Fruit fly (Drosophila melanogaster) S2 (cell line): ENCODE data around the gene CG46320.

Experiments
- CG8478 ChIP-seq: fragments of >200 bp; optimal IDR thresholded peaks from 2 replicates; lab custom pipeline; 2018
- CTCF ChIP-seq, 2 experiments: fragments of >200 bp; optimal IDR thresholded peaks; 2 replicates each; lab custom pipeline; 2018

CG46320 gene

dm6 chr3L:5633247-5634187, 30.4 kb upstream of the CG46320 start:
- TF ChIP-seq CG8478 (lab: Kevin White, UChicago) = no peak
- TF ChIP-seq CTCF (optimal IDR thresholded peaks at IDR 0.05; lab: Kevin White, UChicago) = no peak

- no peak for TF ChIP-seq CTCF (optimal IDR thresholded peaks at IDR 0.05; lab: Kevin White, UChicago)
- TF ChIP-seq CG8478 (lab: Kevin White, UChicago) = no peak
Observed at dm6 chr3L:5634188-5634894, 29.6 kb upstream of the CG46320 start.

- TF ChIP-seq CTCF (optimal IDR thresholded peaks at IDR 0.05; lab: Kevin White, UChicago) (no peak), CG8478 (lab: Kevin White, UChicago) (no peak)
Observed at dm6 chr3L:5635237-5636025, 28.5 kb upstream of the CG46320 start.

dm6 chr3L:5637477-5637876, 26.4 kb upstream of the CG46320 start:
- no peak for TF ChIP-seq CG8478 (lab: Kevin White, UChicago)
- no peak for TF ChIP-seq CTCF (optimal IDR thresholded peaks at IDR 0.05; lab: Kevin White, UChicago)

dm6 chr3L:5638542-5639045, 25.3 kb upstream of the CG46320 start:
- TF ChIP-seq CTCF (optimal IDR thresholded peaks at IDR 0.05; lab: Kevin White, UChicago) (no peak), CG8478 (lab: Kevin White, UChicago) (no peak)

- no peak for TF ChIP-seq CG8478 (lab: Kevin White, UChicago)
- TF ChIP-seq CTCF (optimal IDR thresholded peaks at IDR 0.05; lab: Kevin White, UChicago) = no peak
Observed at dm6 chr3L:5639474-5639873, 24.4 kb upstream of the CG46320 start.

dm6 chr3L:5640689-5641088, 23.2 kb upstream of the CG46320 start:
- no peak for TF ChIP-seq CG8478 (lab: Kevin White, UChicago)
- no peak for TF ChIP-seq CTCF (optimal IDR thresholded peaks at IDR 0.05; lab: Kevin White, UChicago)

dm6 chr3L:5641120-5641519, 22.8 kb upstream of the CG46320 start:
- TF ChIP-seq CTCF (optimal IDR thresholded peaks at IDR 0.05; lab: Kevin White, UChicago) = no peak
- no peak for TF ChIP-seq CG8478 (lab: Kevin White, UChicago)

- TF ChIP-seq CTCF (optimal IDR thresholded peaks at IDR 0.05; lab: Kevin White, UChicago) (no peak), CG8478 (lab: Kevin White, UChicago) (no peak)
Observed at dm6 chr3L:5641547-5641946, 22.4 kb upstream of the CG46320 start.

- TF ChIP-seq CG8478 (lab: Kevin White, UChicago) (no peak), CTCF (optimal IDR thresholded peaks at IDR 0.05; lab: Kevin White, UChicago) (no peak)
Observed at dm6 chr3L:5642837-5643236, 21.1 kb upstream of the CG46320 start.

- TF ChIP-seq CG8478 (lab: Kevin White, UChicago) = no peak
- no peak for TF ChIP-seq CTCF (optimal IDR thresholded peaks at IDR 0.05; lab: Kevin White, UChicago)
Observed at dm6 chr3L:5643733-5644132, 20.2 kb upstream of the CG46320 start.

dm6 chr3L:5654403-5654883, 9.5 kb upstream of the CG46320 start, which contains the start of gene lin-28:
TSS of gene lin-28 (plus strand) at chr3L:5654681.
- TF ChIP-seq CTCF (optimal IDR thresholded peaks at IDR 0.05; lab: Kevin White, UChicago) (no peak), CG8478 (lab: Kevin White, UChicago) (no peak)

- TF ChIP-seq CG8478 (lab: Kevin White, UChicago) (no peak), CTCF (optimal IDR thresholded peaks at IDR 0.05; lab: Kevin White, UChicago) (no peak)
Observed at dm6 chr3L:5654955-5655750, 8.8 kb upstream of the CG46320 start.
